Worm (Caenorhabditis elegans): ENCODE data around the gene Y48A6C.4.

DNA sequence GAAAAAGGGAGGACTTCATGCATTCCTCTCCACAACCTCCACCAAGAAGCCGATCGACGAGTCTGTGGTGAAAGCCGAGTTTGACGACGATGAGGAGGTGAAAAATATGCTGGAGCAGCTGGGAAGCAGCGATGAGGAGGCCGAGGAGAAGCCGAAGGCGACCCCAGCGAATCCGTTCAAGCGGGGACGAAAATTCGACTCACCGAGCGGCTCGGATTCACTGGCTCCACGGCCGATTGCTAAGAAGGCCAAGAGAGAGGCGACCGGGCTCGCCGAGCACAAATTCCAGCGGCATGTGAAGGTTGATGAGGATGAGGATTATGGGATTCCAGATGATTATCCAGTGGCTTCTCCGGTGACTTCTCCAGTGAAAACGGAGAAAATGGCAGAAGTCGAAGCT lies 23.3 kb downstream of the Y48A6C.4 start:
- no peak for TF ChIP-seq dao-5 (tag; optimal IDR thresholded peaks at IDR 0.05)
- no peak for TF ChIP-seq him-1 (tag; optimal IDR thresholded peaks at IDR 0.05)
- no peak for TF ChIP-seq W03F9.2 (tag; optimal IDR thresholded peaks at IDR 0.05)

Data from whole organism, L4/young adult.